Fruit fly (Drosophila melanogaster): ENCODE data around the gene CG14857.

The CG14857 gene

DNA sequence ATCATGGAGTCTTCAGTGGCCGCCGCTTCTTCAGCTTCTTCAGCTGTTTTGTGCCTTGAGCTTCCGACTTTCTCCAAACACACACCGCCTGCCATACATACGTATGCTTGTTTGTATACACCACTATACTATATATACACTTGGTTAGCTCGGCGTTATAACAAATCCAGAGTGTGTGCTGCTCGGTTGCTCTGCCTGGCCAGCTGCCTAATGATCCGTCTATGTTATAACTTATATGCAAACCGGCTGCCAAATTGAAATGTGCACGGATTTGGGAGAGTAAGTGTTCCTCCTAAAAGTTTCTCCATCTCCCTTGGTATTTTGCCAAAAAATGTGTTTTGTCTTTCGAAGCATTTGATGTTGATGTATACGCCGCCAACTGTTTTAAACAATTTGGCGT is 38.1 kb upstream of the CG14857 start:
- no peak for TF ChIP-seq CG34367 (tag; optimal IDR thresholded peaks at IDR 0.05)
- no peak for TF ChIP-seq rn (GFP tag; IDR thresholded peaks at IDR 0.05)
- TF ChIP-seq Pif1B (GFP tag; optimal IDR thresholded peaks at IDR 0.05), result no peak

DNA sequence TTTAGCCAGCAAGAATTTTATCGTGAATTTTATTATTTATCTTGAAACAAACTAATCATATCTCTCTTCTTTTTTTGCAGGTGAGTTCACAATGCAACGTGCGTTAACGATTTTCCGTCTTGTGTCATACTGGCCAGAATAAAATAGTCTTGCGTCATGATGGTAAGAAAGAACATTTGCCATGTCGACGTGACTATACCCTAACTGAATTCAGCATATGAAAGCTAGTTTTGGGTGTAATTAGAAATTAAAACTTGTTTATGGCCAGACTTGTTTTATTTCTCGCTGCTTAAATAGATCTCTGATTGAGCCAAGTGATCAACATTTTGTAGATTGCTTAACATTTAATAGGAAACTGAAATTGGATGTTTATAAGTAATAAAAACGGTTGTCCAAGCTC is 37.4 kb upstream of the CG14857 start:
- peak; percentile 4 for TF ChIP-seq CG17806 (tag; optimal IDR thresholded peaks at IDR 0.05)
- TF ChIP-seq CG10348 (GFP tag; IDR thresholded peaks at IDR 0.05), result no peak

DNA sequence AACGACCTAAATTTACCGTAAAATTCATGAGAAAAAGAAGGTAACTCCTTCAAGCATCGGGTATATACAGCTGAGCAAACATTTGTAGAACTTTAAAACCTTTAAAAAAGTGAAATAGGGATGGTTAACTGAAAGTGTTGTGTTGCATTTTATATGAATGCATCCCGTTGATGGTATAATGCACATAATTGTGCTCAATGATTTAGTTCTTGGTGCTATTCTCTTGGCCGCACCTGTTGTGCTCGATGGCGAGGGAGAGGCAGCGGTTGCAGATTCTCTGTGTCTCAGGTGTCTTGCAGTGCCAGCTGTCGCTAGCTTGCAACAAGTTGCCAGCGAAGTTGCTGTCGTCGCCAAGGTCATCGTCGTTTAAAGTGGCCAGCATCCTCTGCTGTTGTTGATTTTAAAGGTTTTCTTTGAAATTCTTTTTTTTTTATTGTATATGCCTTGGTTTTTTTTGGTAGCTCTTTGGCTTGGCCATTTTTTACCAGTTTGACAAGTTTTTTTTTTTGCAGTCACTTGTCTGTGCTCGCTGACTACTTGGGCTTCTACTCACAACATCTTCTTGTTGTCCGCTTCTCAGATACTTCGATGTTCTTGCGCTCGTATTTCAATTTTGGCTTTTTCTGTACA is 36.1 kb upstream of the CG14857 start:
- peak; percentile 69 for TF ChIP-seq CG12605 (GFP tag; IDR thresholded peaks at IDR 0.05)
- peak; percentile 54 for TF ChIP-seq CG15710 (tag; optimal IDR thresholded peaks at IDR 0.05)
- TF ChIP-seq CG17806 (tag; optimal IDR thresholded peaks at IDR 0.05), result peak; percentile 48
- peak; percentile 40 for TF ChIP-seq Snoo (tag; optimal IDR thresholded peaks at IDR 0.05)
- peak; percentile 88 for TF ChIP-seq CG4496 (GFP tag; IDR thresholded peaks at IDR 0.05)
- TF ChIP-seq CG34367 (tag; optimal IDR thresholded peaks at IDR 0.05), result peak; percentile 44
- peak; percentile 62 for TF ChIP-seq CG14655 (GFP tag; optimal IDR thresholded peaks at IDR 0.05)
- TF ChIP-seq D1 (tag; optimal IDR thresholded peaks at IDR 0.05), result no peak
- peak; percentile 60; the same call in 1 of the 2 replicates for TF ChIP-seq CG32121 (GFP tag; IDR thresholded peaks at IDR 0.05)
- TF ChIP-seq CG8159 (tag; optimal IDR thresholded peaks at IDR 0.05), result peak; percentile 65
- peak; percentile 78 for TF ChIP-seq Pif1B (GFP tag; optimal IDR thresholded peaks at IDR 0.05)
- TF ChIP-seq CG8301 (tag; optimal IDR thresholded peaks at IDR 0.05), result peak; percentile 56
- TF ChIP-seq gl (tag; optimal IDR thresholded peaks at IDR 0.05), result peak; percentile 66
- TF ChIP-seq fd96Ca (GFP tag; IDR thresholded peaks at IDR 0.05), result peak; percentile 81; the same call in 2 of the 3 replicates
- peak; percentile 59 for TF ChIP-seq EcR (GFP tag; optimal IDR thresholded peaks at IDR 0.05)
- TF ChIP-seq CG9948 (tag; optimal IDR thresholded peaks at IDR 0.05), result peak; percentile 39
- TF ChIP-seq CG10348 (GFP tag; IDR thresholded peaks at IDR 0.05), result no peak
- no peak for TF ChIP-seq rn (GFP tag; IDR thresholded peaks at IDR 0.05)
- TF ChIP-seq Pif1A (GFP tag; optimal IDR thresholded peaks at IDR 0.05), result peak; percentile 88
- peak; percentile 81 for TF ChIP-seq Ets98B (GFP tag; IDR thresholded peaks at IDR 0.05)
- peak; percentile 63 for TF ChIP-seq CG13204 (GFP tag; optimal IDR thresholded peaks at IDR 0.05)

DNA sequence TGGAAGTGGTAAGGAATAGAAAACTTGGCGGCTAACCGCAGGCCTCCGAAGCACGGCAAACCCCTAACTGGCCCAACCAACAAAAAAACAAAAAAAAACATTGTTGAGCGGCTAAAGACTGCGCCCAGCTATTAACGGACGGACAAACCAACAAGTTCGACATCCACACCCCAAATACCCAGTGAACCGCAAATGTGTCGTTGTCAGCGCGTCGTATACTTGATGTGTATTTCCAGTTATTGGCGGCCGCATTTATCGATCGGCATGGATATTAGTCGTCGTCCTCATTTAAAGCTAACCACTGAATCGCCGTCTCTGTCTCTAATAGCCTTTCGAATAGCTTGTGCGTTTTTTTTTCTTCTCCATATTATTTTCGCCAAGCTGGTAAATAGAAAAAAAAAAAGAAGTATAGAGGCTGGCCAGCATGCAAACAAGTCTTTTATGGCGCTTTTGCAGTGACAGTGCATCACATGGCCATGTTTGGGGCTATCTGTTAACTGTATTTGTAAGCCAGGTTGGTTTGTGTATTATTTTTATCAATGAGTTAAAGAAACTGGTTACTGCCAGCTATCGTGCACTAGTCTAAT is 35.0 kb upstream of the CG14857 start:
- TF ChIP-seq CG12605 (GFP tag; IDR thresholded peaks at IDR 0.05), result 0 out of 2 replicates have a peak, but pooled peaks have one; percentile 28
- no peak for TF ChIP-seq Pif1B (GFP tag; optimal IDR thresholded peaks at IDR 0.05)
- TF ChIP-seq CG14655 (GFP tag; optimal IDR thresholded peaks at IDR 0.05), result no peak
- TF ChIP-seq CG34367 (tag; optimal IDR thresholded peaks at IDR 0.05), result no peak
- no peak for TF ChIP-seq D1 (tag; optimal IDR thresholded peaks at IDR 0.05)
- TF ChIP-seq CG8301 (tag; optimal IDR thresholded peaks at IDR 0.05), result no peak
- TF ChIP-seq CG15710 (tag; optimal IDR thresholded peaks at IDR 0.05), result no peak
- TF ChIP-seq CG13204 (GFP tag; optimal IDR thresholded peaks at IDR 0.05), result no peak
- 0 out of 3 replicates have a peak, but pooled peaks have one; percentile 13 for TF ChIP-seq CG4496 (GFP tag; IDR thresholded peaks at IDR 0.05)
- TF ChIP-seq Ets98B (GFP tag; IDR thresholded peaks at IDR 0.05), result peak; percentile 29; the same call in 1 of the 2 replicates
- 0 out of 3 replicates have a peak, but pooled peaks have one; percentile 39 for TF ChIP-seq fd96Ca (GFP tag; IDR thresholded peaks at IDR 0.05)
- TF ChIP-seq CG8159 (tag; optimal IDR thresholded peaks at IDR 0.05), result no peak
- TF ChIP-seq CG10348 (GFP tag; IDR thresholded peaks at IDR 0.05), result no peak
- no peak for TF ChIP-seq CG17806 (tag; optimal IDR thresholded peaks at IDR 0.05)
- no peak for TF ChIP-seq CG9948 (tag; optimal IDR thresholded peaks at IDR 0.05)

DNA sequence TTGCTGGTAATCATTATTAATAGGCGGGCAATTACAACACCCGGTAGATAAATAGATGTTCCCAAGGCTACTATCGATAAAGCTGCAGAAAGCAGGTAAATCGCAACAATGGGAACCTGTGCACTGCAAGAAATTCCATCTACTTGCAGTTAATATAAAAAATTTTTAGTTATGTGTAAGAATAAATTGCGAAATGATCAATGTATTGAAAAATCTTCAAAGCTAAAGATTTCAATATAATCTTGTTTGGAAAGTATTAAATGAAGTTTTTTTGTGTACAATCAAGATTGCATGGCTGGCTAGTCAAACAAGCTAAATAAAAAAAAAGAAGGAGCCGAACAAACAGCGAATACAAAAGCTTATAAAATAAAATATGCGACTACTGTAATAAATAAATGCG is 26.2 kb upstream of the CG14857 start:
- peak; percentile 56 for TF ChIP-seq CG9948 (tag; optimal IDR thresholded peaks at IDR 0.05)
- peak; percentile 48 for TF ChIP-seq Pif1B (GFP tag; optimal IDR thresholded peaks at IDR 0.05)
- peak; percentile 68 for TF ChIP-seq CG14655 (GFP tag; optimal IDR thresholded peaks at IDR 0.05)
- TF ChIP-seq CG15710 (tag; optimal IDR thresholded peaks at IDR 0.05), result peak; percentile 30
- peak; percentile 36 for TF ChIP-seq CG8301 (tag; optimal IDR thresholded peaks at IDR 0.05)
- TF ChIP-seq CG32121 (GFP tag; IDR thresholded peaks at IDR 0.05), result peak; percentile 56
- TF ChIP-seq rn (GFP tag; IDR thresholded peaks at IDR 0.05), result no peak
- TF ChIP-seq EcR (GFP tag; optimal IDR thresholded peaks at IDR 0.05), result no peak
- TF ChIP-seq gl (tag; optimal IDR thresholded peaks at IDR 0.05), result no peak
- TF ChIP-seq CG12605 (GFP tag; IDR thresholded peaks at IDR 0.05), result 0 out of 2 replicates have a peak, but pooled peaks have one; percentile 23
- TF ChIP-seq CG34367 (tag; optimal IDR thresholded peaks at IDR 0.05), result peak; percentile 10
- peak; percentile 78 for TF ChIP-seq CG4496 (GFP tag; IDR thresholded peaks at IDR 0.05)
- no peak for TF ChIP-seq D1 (tag; optimal IDR thresholded peaks at IDR 0.05)
- peak; percentile 67 for TF ChIP-seq Pif1A (GFP tag; optimal IDR thresholded peaks at IDR 0.05)
- no peak for TF ChIP-seq CG13204 (GFP tag; optimal IDR thresholded peaks at IDR 0.05)
- TF ChIP-seq Snoo (tag; optimal IDR thresholded peaks at IDR 0.05), result peak; percentile 37
- peak; percentile 24 for TF ChIP-seq CG8159 (tag; optimal IDR thresholded peaks at IDR 0.05)
- TF ChIP-seq CG17806 (tag; optimal IDR thresholded peaks at IDR 0.05), result peak; percentile 33
- TF ChIP-seq CG10348 (GFP tag; IDR thresholded peaks at IDR 0.05), result no peak
- no peak; the same call in 2 of the 3 replicates for TF ChIP-seq fd96Ca (GFP tag; IDR thresholded peaks at IDR 0.05)
- peak; percentile 62 for TF ChIP-seq Ets98B (GFP tag; IDR thresholded peaks at IDR 0.05)

DNA sequence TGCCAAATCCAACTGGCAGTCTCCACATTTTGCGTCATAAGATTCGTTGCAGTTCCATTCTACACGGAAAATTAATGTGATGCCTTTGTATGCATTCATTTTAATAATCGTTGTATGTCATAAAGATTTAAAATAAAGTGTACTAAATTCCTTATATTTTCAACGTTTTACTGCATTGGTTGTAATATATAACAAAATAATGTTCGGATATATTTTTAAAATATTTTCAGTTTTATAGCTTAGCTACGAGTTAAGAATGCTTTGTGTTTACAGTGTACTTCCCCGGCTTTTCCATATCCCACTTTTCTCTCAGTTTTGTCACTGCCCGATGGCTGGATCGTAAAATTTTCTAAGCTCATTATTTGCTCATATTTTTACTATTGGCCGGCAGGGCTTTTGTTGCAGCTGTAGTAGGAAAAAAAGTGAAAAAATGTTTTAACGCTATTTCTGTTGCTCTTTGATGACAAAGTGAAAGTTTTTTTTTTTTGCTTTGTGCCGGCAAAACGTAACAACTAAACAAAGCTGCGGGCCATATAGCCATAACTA is 21.8 kb upstream of the CG14857 start:
- TF ChIP-seq CG9948 (tag; optimal IDR thresholded peaks at IDR 0.05), result no peak
- no peak for TF ChIP-seq fd96Ca (GFP tag; IDR thresholded peaks at IDR 0.05)
- TF ChIP-seq CG8159 (tag; optimal IDR thresholded peaks at IDR 0.05), result no peak
- peak; percentile 16 for TF ChIP-seq CG14655 (GFP tag; optimal IDR thresholded peaks at IDR 0.05)
- TF ChIP-seq rn (GFP tag; IDR thresholded peaks at IDR 0.05), result no peak
- peak; percentile 20 for TF ChIP-seq CG8301 (tag; optimal IDR thresholded peaks at IDR 0.05)
- TF ChIP-seq CG13204 (GFP tag; optimal IDR thresholded peaks at IDR 0.05), result no peak
- no peak for TF ChIP-seq CG12605 (GFP tag; IDR thresholded peaks at IDR 0.05)
- TF ChIP-seq Snoo (tag; optimal IDR thresholded peaks at IDR 0.05), result no peak
- no peak for TF ChIP-seq Ets98B (GFP tag; IDR thresholded peaks at IDR 0.05)
- TF ChIP-seq D1 (tag; optimal IDR thresholded peaks at IDR 0.05), result no peak
- TF ChIP-seq Pif1B (GFP tag; optimal IDR thresholded peaks at IDR 0.05), result no peak
